Fruit fly (Drosophila melanogaster): Measurements from ENCODE around the gene CG7556.

DNA sequence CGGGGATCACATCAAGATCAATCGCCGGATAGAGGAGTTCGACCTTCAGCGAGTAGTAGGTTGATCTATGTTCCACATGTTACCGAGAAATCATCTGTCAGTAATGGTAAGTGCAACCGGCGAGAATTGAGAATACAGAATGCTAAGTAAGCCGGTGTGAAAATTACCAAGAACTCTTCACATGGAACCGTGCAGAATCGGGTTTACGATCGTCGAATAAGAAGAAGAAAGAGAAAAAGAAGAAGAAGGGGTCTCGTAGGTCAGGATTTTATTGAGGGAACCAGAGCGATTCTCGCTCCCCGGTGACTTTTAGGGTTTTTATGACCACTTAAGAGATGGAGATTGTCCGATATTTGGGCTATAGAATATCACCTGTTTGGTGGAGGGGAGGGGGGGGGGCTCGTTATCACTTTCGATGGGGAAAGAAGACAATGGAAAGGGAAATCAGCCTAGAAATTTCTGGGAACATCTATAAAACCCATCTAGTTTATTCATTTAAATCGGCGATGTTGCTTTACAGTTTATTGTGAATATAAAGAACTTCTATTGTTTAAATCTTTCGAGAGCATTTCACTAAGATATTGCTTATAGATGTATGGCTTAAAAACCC is 41.4 kb upstream of the CG7556 start:
- no peak for TF ChIP-seq CTCF (optimal IDR thresholded peaks at IDR 0.05)
- no peak for TF ChIP-seq CG8478 (optimal IDR thresholded peaks at IDR 0.05)
